Worm (Caenorhabditis elegans): ENCODE data around the gene Y38C1AA.19.
A peak's percentile ranks its signal among the peaks of the same experiment; 100 is the strongest.

ce11 chrIV:186110-186509 is 26.1 kb downstream of the Y38C1AA.19 start:
- no peak for TF ChIP-seq Y116A8C.19 (tag; optimal IDR thresholded peaks at IDR 0.05; ENCODE audit: borderline replicate concordance)
- TF ChIP-seq pqm-1 (tag; optimal IDR thresholded peaks at IDR 0.05), result no peak
- TF ChIP-seq lin-14 (GFP tag; optimal IDR thresholded peaks at IDR 0.05), result peak; percentile 49
- no peak for TF ChIP-seq blmp-1 (tag; optimal IDR thresholded peaks at IDR 0.05)
- TF ChIP-seq lsy-2 (tag; optimal IDR thresholded peaks at IDR 0.05), result peak in 1 of 2 experiments; percentile 14
- TF ChIP-seq ces-1 (GFP tag; optimal IDR thresholded peaks at IDR 0.05), result no peak
- TF ChIP-seq mdl-1 (tag; optimal IDR thresholded peaks at IDR 0.05), result no peak
- TF ChIP-seq ztf-4 (tag; optimal IDR thresholded peaks at IDR 0.05), result no peak
- TF ChIP-seq lin-13 (GFP tag; optimal IDR thresholded peaks at IDR 0.05), result no peak
- TF ChIP-seq ama-1 (optimal IDR thresholded peaks at IDR 0.05), result no peak
- no peak for TF ChIP-seq nhr-90 (tag; optimal IDR thresholded peaks at IDR 0.05; ENCODE audit: poor library complexity)
